Fruit fly (Drosophila melanogaster): Measurements from ENCODE around the gene CG8892.

DNA sequence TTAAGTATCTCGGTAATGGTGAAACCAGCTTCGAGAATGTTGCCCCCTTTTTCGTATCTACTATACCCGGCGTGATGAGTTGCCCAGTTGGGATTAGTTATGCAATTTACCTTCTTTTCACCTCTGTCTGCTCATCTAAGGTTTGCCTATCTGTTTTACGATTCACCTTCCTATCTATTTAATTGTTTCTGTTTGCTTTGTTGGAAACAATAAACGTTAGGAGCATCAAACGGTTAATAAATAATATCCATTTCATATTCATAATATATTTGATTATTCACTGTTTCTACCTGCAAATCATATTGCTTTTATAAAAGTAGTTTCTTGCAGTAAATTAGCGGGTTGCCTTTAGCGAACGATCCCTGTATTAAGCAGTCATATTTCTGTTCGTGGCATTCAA, 25.9 kb upstream of the CG8892 start:
- no peak for TF ChIP-seq EcR (GFP tag; optimal IDR thresholded peaks at IDR 0.05)
- no peak for TF ChIP-seq CG8478 (optimal IDR thresholded peaks at IDR 0.05)
- TF ChIP-seq pan (optimal IDR thresholded peaks at IDR 0.05), result no peak
- no peak for TF ChIP-seq psq (optimal IDR thresholded peaks at IDR 0.05)
- no peak for TF ChIP-seq usp (GFP tag; optimal IDR thresholded peaks at IDR 0.05)

All from whole organism.